Fruit fly (Drosophila melanogaster) whole organism, embryonic: ENCODE data around the gene CG31798.

ENCODE experiments used
- ATbp ChIP-seq: fragments of 200-800 bp; sonication (Bioruptor generic); optimal IDR thresholded peaks from 2 replicates; lab custom pipeline; 2017; ENCODE audit warnings: missing biosample characterization, mild to moderate bottlenecking, missing genetic modification characterization, missing genetic modification reagents
- Asciz ChIP-seq: fragments of 200-800 bp; sonication (Bioruptor generic); optimal IDR thresholded peaks from 2 replicates; lab custom pipeline; 2017; ENCODE audit warnings: missing biosample characterization, mild to moderate bottlenecking, missing genetic modification characterization, missing genetic modification reagents
- CG10274 ChIP-seq: fragments of 200-800 bp; sonication (Bioruptor generic); optimal IDR thresholded peaks from 3 replicates; lab custom pipeline; 2017; ENCODE audit warnings: missing biosample characterization, mild to moderate bottlenecking, missing genetic modification characterization
- CG11723 ChIP-seq: fragments of 200-800 bp; sonication (Bioruptor generic); optimal IDR thresholded peaks from 2 replicates; lab custom pipeline; 2017; ENCODE audit warnings: missing biosample characterization, mild to moderate bottlenecking, missing genetic modification characterization
- CG13296 ChIP-seq: fragments of 200-800 bp; sonication (Bioruptor generic); optimal IDR thresholded peaks from 3 replicates; lab custom pipeline; 2018; ENCODE audit warnings: missing biosample characterization, mild to moderate bottlenecking, missing genetic modification characterization
- CG13894 ChIP-seq: fragments of 200-800 bp; sonication (Bioruptor generic); optimal IDR thresholded peaks from 3 replicates; lab custom pipeline; 2018; ENCODE audit warnings: missing biosample characterization, mild to moderate bottlenecking, missing genetic modification characterization, moderate library complexity
- CG15011 ChIP-seq: fragments of 200-800 bp; sonication (Bioruptor generic); optimal IDR thresholded peaks from 3 replicates; lab custom pipeline; 2018; ENCODE audit warnings: missing biosample characterization, mild to moderate bottlenecking, missing genetic modification characterization
- CG15514 ChIP-seq: fragments of 200-800 bp; sonication (Bioruptor generic); optimal IDR thresholded peaks from 3 replicates; lab custom pipeline; 2017; ENCODE audit warnings: missing biosample characterization, missing genetic modification characterization, mild to moderate bottlenecking, moderate library complexity, missing genetic modification reagents
- CG15696 ChIP-seq: fragments of 200-800 bp; sonication (Bioruptor generic); optimal IDR thresholded peaks from 2 replicates; lab custom pipeline; 2019; ENCODE audit warnings: missing biosample characterization, mild to moderate bottlenecking, missing genetic modification characterization, moderate library complexity
- CG16813 ChIP-seq: fragments of 200-800 bp; sonication (Bioruptor generic); IDR thresholded peaks from 3 replicates; pipeline ENCODE4 v1.3.6; 2022; ENCODE audit warnings: missing biosample characterization, missing genetic modification characterization; ENCODE audit not compliant: partially characterized antibody
- CG17359 ChIP-seq: fragments of 200-800 bp; sonication (Bioruptor generic); optimal IDR thresholded peaks from 3 replicates; lab custom pipeline; 2018; ENCODE audit warnings: missing biosample characterization, mild to moderate bottlenecking, missing genetic modification characterization, moderate library complexity
- CG17361 ChIP-seq: fragments of 200-800 bp; sonication (Bioruptor generic); IDR thresholded peaks from 3 replicates; pipeline ENCODE4 v1.3.6; 2022; ENCODE audit warnings: missing biosample characterization, missing genetic modification characterization
- CG18011 ChIP-seq: fragments of 200-800 bp; sonication (Bioruptor generic); optimal IDR thresholded peaks from 2 replicates; lab custom pipeline; 2017; ENCODE audit warnings: missing biosample characterization, missing genetic modification characterization, mild to moderate bottlenecking, moderate library complexity, missing genotype
- CG3407 ChIP-seq: fragments of 200-800 bp; sonication (Bioruptor generic); optimal IDR thresholded peaks from 2 replicates; lab custom pipeline; 2018; ENCODE audit warnings: missing biosample characterization, mild to moderate bottlenecking, missing genetic modification characterization
- CG3838 ChIP-seq: fragments of 200-800 bp; sonication (Bioruptor generic); optimal IDR thresholded peaks from 3 replicates; lab custom pipeline; 2016; ENCODE audit warnings: missing biosample characterization, missing genetic modification characterization
- CG4360 ChIP-seq: fragments of 200-800 bp; sonication (Bioruptor generic); IDR thresholded peaks from 2 replicates; pipeline ENCODE4 v1.3.6; 2022; ENCODE audit warnings: missing biosample characterization, missing genetic modification characterization
- CG5245 ChIP-seq: fragments of 200-800 bp; sonication (Bioruptor generic); optimal IDR thresholded peaks from 3 replicates; lab custom pipeline; 2016; ENCODE audit warnings: missing biosample characterization, missing genetic modification characterization
- CG7357 ChIP-seq: fragments of 200-800 bp; sonication (Bioruptor generic); IDR thresholded peaks from 3 replicates; pipeline ENCODE4 v1.3.6; 2022; ENCODE audit warnings: missing biosample characterization, missing genetic modification characterization
- CG8290 ChIP-seq, 3 experiments: fragments of 200-800 bp; sonication (Bioruptor generic); optimal IDR thresholded peaks; 2 replicates each; lab custom pipeline; 2016 to 2019; ENCODE audit warnings: missing biosample characterization in 3 of 3, missing genetic modification characterization in 3 of 3, mild to moderate bottlenecking in 2 of 3, moderate library complexity in 1 of 3
- CG9727 ChIP-seq: fragments of 200-800 bp; sonication (Bioruptor generic); optimal IDR thresholded peaks from 3 replicates; lab custom pipeline; 2017; ENCODE audit warnings: missing biosample characterization, mild to moderate bottlenecking, missing genetic modification characterization
- Chrac-16 ChIP-seq: fragments of 200-800 bp; sonication (Bioruptor generic); optimal IDR thresholded peaks from 3 replicates; lab custom pipeline; 2016; ENCODE audit warnings: missing biosample characterization, missing genetic modification characterization
- D19A ChIP-seq: fragments of 200-800 bp; optimal IDR thresholded peaks from 3 replicates; lab custom pipeline; 2019; ENCODE audit warnings: missing biosample characterization, mild to moderate bottlenecking, missing genetic modification characterization, moderate library complexity
- Lim3 ChIP-seq: fragments of 200-800 bp; sonication (Bioruptor generic); IDR thresholded peaks from 2 replicates; pipeline ENCODE4 v1.3.6; 2022; ENCODE audit warnings: missing biosample characterization, missing genetic modification characterization
- MBD-R2 ChIP-seq: fragments of 200-800 bp; sonication (Bioruptor generic); IDR thresholded peaks from 2 replicates; pipeline ENCODE4 v1.3.6; 2022; ENCODE audit warnings: missing biosample characterization, missing genetic modification characterization
- NFAT ChIP-seq: fragments of 200-800 bp; sonication (Bioruptor generic); IDR thresholded peaks from 2 replicates; pipeline ENCODE4 v1.3.6; 2022; ENCODE audit warnings: missing biosample characterization, missing genetic modification characterization
- NK7.1 ChIP-seq: fragments of 200-800 bp; sonication (Bioruptor generic); optimal IDR thresholded peaks from 3 replicates; lab custom pipeline; 2016; ENCODE audit warnings: missing biosample characterization, missing genetic modification characterization
- Nf-YA ChIP-seq: fragments of 200-800 bp; sonication (Bioruptor generic); IDR thresholded peaks from 2 replicates; pipeline ENCODE4 v1.3.6; 2022; ENCODE audit warnings: missing biosample characterization, missing genetic modification characterization
- PHDP ChIP-seq: fragments of 200-800 bp; sonication (Bioruptor generic); optimal IDR thresholded peaks from 3 replicates; lab custom pipeline; 2018; ENCODE audit warnings: missing biosample characterization, mild to moderate bottlenecking, missing genetic modification characterization, moderate library complexity
- Pdp1 ChIP-seq, 2 experiments: fragments of 200-800 bp; sonication (Bioruptor generic); optimal IDR thresholded peaks; 3 replicates each; lab custom pipeline; 2016; ENCODE audit warnings: missing biosample characterization in 2 of 2, missing genetic modification characterization in 2 of 2, mild to moderate bottlenecking in 1 of 2, moderate library complexity in 1 of 2
- Side ChIP-seq: fragments of 200-800 bp; sonication (Bioruptor generic); optimal IDR thresholded peaks from 2 replicates; lab custom pipeline; 2016; ENCODE audit warnings: missing biosample characterization, missing genetic modification characterization
- Sry-δ ChIP-seq: fragments of 200-800 bp; sonication (Bioruptor generic); optimal IDR thresholded peaks from 2 replicates; lab custom pipeline; 2016; ENCODE audit warnings: missing biosample characterization, missing genetic modification characterization
- Xbp1 ChIP-seq: fragments of 200-800 bp; sonication (Bioruptor generic); optimal IDR thresholded peaks from 3 replicates; lab custom pipeline; 2016; ENCODE audit warnings: missing biosample characterization, mild to moderate bottlenecking, missing genetic modification characterization
- cas ChIP-seq: fragments of 200-800 bp; sonication (Bioruptor generic); IDR thresholded peaks from 2 replicates; pipeline ENCODE4 v1.3.6; 2022; ENCODE audit warnings: missing biosample characterization, missing genetic modification characterization
- ci ChIP-seq: fragments of 200-800 bp; sonication (Bioruptor generic); IDR thresholded peaks from 3 replicates; pipeline ENCODE4 v1.3.6; 2022; ENCODE audit warnings: missing biosample characterization, missing genetic modification characterization
- en ChIP-seq: fragments of 200-800 bp; sonication (Bioruptor generic); optimal IDR thresholded peaks from 2 replicates; lab custom pipeline; 2016; ENCODE audit warnings: missing biosample characterization, missing genetic modification characterization
- fd102C ChIP-seq: fragments of 200-800 bp; sonication (Bioruptor generic); optimal IDR thresholded peaks from 2 replicates; lab custom pipeline; 2018; ENCODE audit warnings: missing biosample characterization, mild to moderate bottlenecking, missing genetic modification characterization, moderate library complexity
- fru ChIP-seq: fragments of >200 bp; optimal IDR thresholded peaks from 2 replicates; lab custom pipeline; 2017
- fu2 ChIP-seq: fragments of 200-800 bp; sonication (Bioruptor generic); optimal IDR thresholded peaks from 2 replicates; lab custom pipeline; 2016; ENCODE audit warnings: missing biosample characterization, missing genetic modification characterization
- gcm ChIP-seq: fragments of 200-800 bp; sonication (Bioruptor generic); optimal IDR thresholded peaks from 2 replicates; lab custom pipeline; 2019; ENCODE audit warnings: missing biosample characterization, mild to moderate bottlenecking, missing genetic modification characterization, moderate library complexity
- grau ChIP-seq: fragments of 200-800 bp; optimal IDR thresholded peaks from 3 replicates; lab custom pipeline; 2019; ENCODE audit warnings: missing biosample characterization, mild to moderate bottlenecking, missing genetic modification characterization, moderate library complexity
- hbn ChIP-seq: fragments of 200-800 bp; sonication (Bioruptor generic); IDR thresholded peaks from 2 replicates; pipeline ENCODE4 v1.3.6; 2022; ENCODE audit warnings: missing biosample characterization, missing genetic modification characterization; ENCODE audit not compliant: partially characterized antibody
- jumu ChIP-seq: fragments of 200-800 bp; sonication (Bioruptor generic); optimal IDR thresholded peaks from 3 replicates; lab custom pipeline; 2016; ENCODE audit warnings: missing biosample characterization, missing genetic modification characterization
- kah ChIP-seq: fragments of 200-800 bp; sonication (Bioruptor generic); optimal IDR thresholded peaks from 2 replicates; lab custom pipeline; 2018; ENCODE audit warnings: missing biosample characterization, mild to moderate bottlenecking, missing genetic modification characterization
- klu ChIP-seq: fragments of 200-800 bp; sonication (Bioruptor generic); IDR thresholded peaks from 2 replicates; pipeline ENCODE4 v1.3.6; 2022; ENCODE audit warnings: missing biosample characterization, missing genetic modification characterization
- peb ChIP-seq: fragments of 200-800 bp; sonication (Bioruptor generic); IDR thresholded peaks from 2 replicates; pipeline ENCODE4 v1.3.6; 2022; ENCODE audit warnings: missing biosample characterization, missing genetic modification characterization
- phol ChIP-seq: fragments of 200-800 bp; sonication (Bioruptor generic); optimal IDR thresholded peaks from 3 replicates; lab custom pipeline; 2018; ENCODE audit warnings: missing biosample characterization, mild to moderate bottlenecking, missing genetic modification characterization, moderate library complexity
- scrt ChIP-seq: fragments of 200-800 bp; sonication (Bioruptor generic); optimal IDR thresholded peaks from 2 replicates; lab custom pipeline; 2018; ENCODE audit warnings: missing biosample characterization, mild to moderate bottlenecking, missing genetic modification characterization, moderate library complexity
- sd ChIP-seq: fragments of 200-800 bp; sonication (Bioruptor generic); optimal IDR thresholded peaks from 3 replicates; lab custom pipeline; 2018; ENCODE audit warnings: missing biosample characterization, mild to moderate bottlenecking, missing genetic modification characterization, moderate library complexity
- tio ChIP-seq: fragments of 200-800 bp; sonication (Bioruptor generic); optimal IDR thresholded peaks from 2 replicates; lab custom pipeline; 2017; ENCODE audit warnings: missing biosample characterization, missing genetic modification characterization, inconsistent platforms

Gene CG31798

DNA sequence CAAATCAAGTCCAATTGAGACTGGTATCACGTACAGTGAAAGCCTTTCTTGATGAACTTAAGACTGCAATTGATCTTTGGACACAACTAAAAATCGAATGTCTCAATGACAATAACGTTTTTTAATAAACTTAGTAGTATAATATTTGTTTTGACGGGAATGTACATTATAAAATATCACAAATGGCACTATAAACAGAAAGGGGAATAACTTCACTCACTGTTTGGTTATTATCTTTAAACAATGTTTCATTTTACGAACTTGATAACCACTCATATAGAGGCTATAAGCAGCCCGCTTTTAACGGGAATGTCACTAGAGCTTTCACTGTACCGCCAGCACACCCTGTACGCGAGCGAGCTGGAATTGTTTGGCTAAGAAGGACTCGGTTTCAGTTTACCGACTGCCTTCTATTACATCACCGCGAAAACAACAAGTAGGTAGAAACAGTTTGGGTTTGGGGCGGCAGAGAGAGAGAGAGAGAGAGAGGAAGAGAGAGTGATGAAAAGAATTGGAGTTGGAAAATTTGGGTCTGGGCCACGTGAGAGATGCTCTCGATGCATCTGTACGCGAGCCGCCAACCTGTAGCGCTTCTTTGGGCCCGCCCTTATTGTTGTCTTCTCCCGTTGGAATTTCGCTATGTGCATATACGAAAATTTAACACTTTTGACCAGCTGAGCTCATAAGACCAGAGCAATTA lies 3.8 kb downstream of the CG31798 start (continued):
- TF ChIP-seq phol (tag; lab: Kevin White, UChicago) (peak; percentile 29), fu2 (peak; percentile 16), Chrac-16 (GFP tag; lab: Kevin White, UChicago) (peak; percentile 21), CG9727 (peak; percentile 21), CG5245 (no peak), klu (GFP tag; lab: Robert Waterston, UW) (no peak), CG16813 (no peak), Asciz (no peak), CG8290 (GFP tag; optimal IDR thresholded peaks at IDR 0.05; lab: Kevin White, UChicago) (no peak), CG8290 (tag; optimal IDR thresholded peaks at IDR 0.05; lab: Kevin White, UChicago) (peak in 1 of 2 experiments; percentile 8), CG3407 (GFP tag; lab: Kevin White, UChicago) (no peak), Lim3 (GFP tag; lab: Robert Waterston, UW) (no peak), Xbp1 (GFP tag; lab: Kevin White, UChicago) (no peak), MBD-R2 (0 out of 2 replicates have a peak, but pooled peaks have one; percentile 9), CG11723 (GFP tag; lab: Kevin White, UChicago) (no peak), kah (GFP tag; lab: Kevin White, UChicago) (peak; percentile 19), CG10274 (no peak), Side (GFP tag; lab: Kevin White, UChicago) (no peak), D19A (tag; lab: Kevin White, UChicago) (no peak), CG7357 (GFP tag; lab: Robert Waterston, UW) (no peak), NK7.1 (GFP tag; lab: Kevin White, UChicago) (no peak), ci (GFP tag; lab: Robert Waterston, UW) (no peak), en (no peak), CG13296 (GFP tag; lab: Kevin White, UChicago) (no peak), grau (tag; lab: Kevin White, UChicago) (peak; percentile 83), PHDP (tag; lab: Kevin White, UChicago) (peak; percentile 13), Pdp1 (GFP tag; optimal IDR thresholded peaks at IDR 0.05; lab: Kevin White, UChicago) (peak in 1 of 2 experiments; percentile 78), jumu (GFP tag; lab: Kevin White, UChicago) (no peak), fru (lab: Kevin White, UChicago) (no peak), CG15011 (GFP tag; lab: Kevin White, UChicago) (peak; percentile 4), CG4360 (GFP tag; lab: Robert Waterston, UW) (no peak), hbn (GFP tag; lab: Robert Waterston, UW) (no peak), CG3838 (GFP tag; lab: Kevin White, UChicago) (no peak), fd102C (no peak), tio (GFP tag; lab: Kevin White, UChicago) (peak; percentile 49), CG18011 (no peak), CG17359 (tag; lab: Kevin White, UChicago) (peak; percentile 29), sd (tag; lab: Kevin White, UChicago) (peak; percentile 25), NFAT (no peak), CG15514 (GFP tag; lab: Kevin White, UChicago) (peak; percentile 10), cas (GFP tag; lab: Robert Waterston, UW) (no peak), ATbp (GFP tag; lab: Kevin White, UChicago) (peak; percentile 20), gcm (GFP tag; lab: Kevin White, UChicago) (no peak), Sry-δ (GFP tag; lab: Kevin White, UChicago) (no peak), CG13894 (tag; lab: Kevin White, UChicago) (no peak), peb (no peak), CG17361 (GFP tag; lab: Robert Waterston, UW) (peak; percentile 51; the same call in 2 of the 3 replicates), Nf-YA (GFP tag; lab: Robert Waterston, UW) (no peak), CG15696 (tag; lab: Kevin White, UChicago) (no peak), scrt (GFP tag; lab: Kevin White, UChicago) (peak; percentile 81)
